Worm (Caenorhabditis elegans): Measurements from ENCODE around the gene C04F5.2.

C04F5.2 gene

DNA sequence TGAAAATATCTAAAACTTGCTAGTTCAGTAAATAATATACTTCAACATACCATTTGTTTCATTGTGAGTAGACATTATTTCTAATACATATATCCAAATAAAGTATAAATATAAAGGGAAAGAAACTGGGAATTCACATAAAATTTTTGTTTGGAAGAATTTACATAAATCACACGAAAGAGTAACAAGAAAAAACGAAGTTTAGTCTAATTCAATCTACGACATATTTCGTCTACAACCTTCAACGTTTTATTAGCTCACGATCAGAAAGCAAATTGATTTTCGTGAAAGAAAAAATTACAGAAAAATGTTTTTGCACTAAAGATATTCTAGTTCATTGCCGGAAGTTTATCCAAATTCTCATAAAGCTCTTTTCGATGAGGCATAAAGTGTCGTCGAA is at the start of gene C04F5.2:
Gene C04F5.2, minus strand, starts transcription at position 101 of the 400 bp plus-strand sequence.
- TF ChIP-seq fkh-10 (GFP tag; optimal IDR thresholded peaks at IDR 0.05), result no peak
- no peak for TF ChIP-seq rnt-1 (tag; optimal IDR thresholded peaks at IDR 0.05)
- TF ChIP-seq nhr-11 (tag; optimal IDR thresholded peaks at IDR 0.05), result no peak
- TF ChIP-seq mec-3 (tag; optimal IDR thresholded peaks at IDR 0.05; ENCODE audit: borderline replicate concordance), result no peak
- TF ChIP-seq Y22D7AL.16 (tag; optimal IDR thresholded peaks at IDR 0.05), result no peak

ce11 chrV:5146394-5146793 is 49.5 kb upstream of the C04F5.2 start, which contains the start of gene F14F9.6:
Gene F14F9.6 (minus strand): TSS chrV:5146494.
- TF ChIP-seq ets-4 (tag; optimal IDR thresholded peaks at IDR 0.05) (no peak), ceh-6 (GFP tag; optimal IDR thresholded peaks at IDR 0.05) (no peak), ceh-9 (tag; optimal IDR thresholded peaks at IDR 0.05) (no peak), odd-2 (tag; optimal IDR thresholded peaks at IDR 0.05) (no peak), ceh-31 (tag; optimal IDR thresholded peaks at IDR 0.05) (no peak), ceh-45 (GFP tag; IDR thresholded peaks at IDR 0.05) (no peak), elt-4 (tag; optimal IDR thresholded peaks at IDR 0.05) (no peak), syd-9 (tag; optimal IDR thresholded peaks at IDR 0.05) (no peak), fkh-6 (tag; optimal IDR thresholded peaks at IDR 0.05) (no peak), F13H6.1 (tag; optimal IDR thresholded peaks at IDR 0.05) (no peak), nhr-11 (tag; optimal IDR thresholded peaks at IDR 0.05) (no peak), Y22D7AL.16 (tag; optimal IDR thresholded peaks at IDR 0.05) (no peak), hlh-30 (tag; optimal IDR thresholded peaks at IDR 0.05; ENCODE audit: insufficient read depth) (no peak)

DNA sequence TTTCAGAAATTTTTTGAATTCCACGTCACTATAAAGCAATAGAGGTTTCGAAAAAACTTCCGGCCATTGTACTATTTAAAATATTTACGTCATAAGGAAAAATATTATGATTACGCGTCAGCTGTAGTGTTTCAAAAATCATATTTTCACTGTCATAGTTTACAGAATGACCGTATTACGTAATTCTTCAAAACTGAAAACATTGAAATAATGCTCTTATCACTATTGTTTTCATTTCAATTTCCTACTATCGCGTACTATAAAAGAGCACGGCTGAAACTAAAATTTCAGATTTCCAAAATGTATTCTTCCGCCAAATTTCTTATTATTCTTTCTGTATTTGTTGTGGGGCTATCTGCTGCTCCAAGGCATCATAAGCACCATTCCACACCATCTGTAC is 47.6 kb upstream of the C04F5.2 start, which contains the start of gene F14F9.2:
Gene F14F9.2, plus strand, starts transcription at position 301 of the 400 bp plus-strand sequence.
- TF ChIP-seq K09A11.1 (tag; optimal IDR thresholded peaks at IDR 0.05; ENCODE audit: insufficient read depth) (no peak), ceh-24 (tag; optimal IDR thresholded peaks at IDR 0.05) (no peak), ceh-9 (tag; optimal IDR thresholded peaks at IDR 0.05) (no peak), ceh-14 (tag; optimal IDR thresholded peaks at IDR 0.05) (no peak), gmeb-2 (tag; optimal IDR thresholded peaks at IDR 0.05) (no peak), ceh-2 (tag; optimal IDR thresholded peaks at IDR 0.05) (no peak), pha-4 (tag; optimal IDR thresholded peaks at IDR 0.05) (no peak)

DNA sequence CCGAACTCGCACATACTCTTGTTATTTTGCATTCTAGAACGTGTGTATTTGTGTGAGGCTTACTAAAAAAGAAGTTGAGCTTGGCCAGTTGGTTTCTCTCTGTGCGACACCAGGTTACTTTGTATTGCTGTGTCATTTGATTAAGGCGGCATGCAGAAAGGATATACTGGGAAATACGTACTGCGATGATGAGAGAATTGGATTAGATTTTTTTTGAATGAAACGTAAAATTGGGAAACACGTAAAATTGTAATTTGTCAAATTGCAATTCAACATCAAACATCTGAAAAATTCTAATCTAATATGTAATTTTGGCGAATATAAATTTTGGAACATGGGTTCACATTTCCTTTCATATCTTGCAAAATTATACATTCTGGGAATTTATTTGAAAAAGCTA is 46.9 kb upstream of the C04F5.2 start, which contains the start of gene srh-129:
Gene srh-129, minus strand, starts transcription at position 101 of the 400 bp plus-strand sequence.
- no peak for TF ChIP-seq pag-3 (tag; optimal IDR thresholded peaks at IDR 0.05; ENCODE audit: borderline replicate concordance)
- TF ChIP-seq tbx-7 (tag; optimal IDR thresholded peaks at IDR 0.05), result no peak
- no peak for TF ChIP-seq hlh-30 (tag; optimal IDR thresholded peaks at IDR 0.05; ENCODE audit: insufficient read depth)

- TF ChIP-seq madf-2 (tag; optimal IDR thresholded peaks at IDR 0.05), result no peak
- no peak for TF ChIP-seq sdc-2 (tag; optimal IDR thresholded peaks at IDR 0.05)
- TF ChIP-seq C08G9.2 (tag; optimal IDR thresholded peaks at IDR 0.05), result no peak
- TF ChIP-seq ref-2 (tag; optimal IDR thresholded peaks at IDR 0.05), result no peak
- TF ChIP-seq lim-6 (tag; optimal IDR thresholded peaks at IDR 0.05), result no peak
- TF ChIP-seq ama-1 (optimal IDR thresholded peaks at IDR 0.05), result no peak
Observed at ce11 chrV:5137919-5138318, 41.0 kb upstream of the C04F5.2 start, which contains the start of gene F14F9.3. Gene F14F9.3 (plus strand): TSS chrV:5138219.

DNA sequence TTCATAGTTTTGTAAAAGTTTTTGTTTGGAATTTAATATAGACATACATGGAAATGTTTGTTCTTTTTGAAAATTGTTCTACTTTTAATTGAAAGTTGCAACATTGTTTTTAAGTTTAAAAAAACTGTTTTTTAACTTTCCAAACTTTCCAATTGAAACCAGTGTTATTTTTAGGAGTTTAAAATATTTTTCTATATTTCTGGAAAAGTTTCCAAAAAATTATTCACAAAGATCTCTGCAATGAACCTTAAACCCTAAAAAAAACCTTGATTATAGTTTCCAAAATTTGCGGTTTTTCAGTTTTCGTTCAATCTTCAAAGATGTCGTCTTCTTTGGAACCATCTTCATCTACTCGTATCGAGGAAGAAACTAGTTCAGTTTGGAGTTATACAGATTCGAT is 35.5 kb upstream of the C04F5.2 start, which contains the start of gene F14F9.4:
Gene F14F9.4, plus strand, starts transcription at position 301 of the 400 bp plus-strand sequence.
- TF ChIP-seq lin-11 (tag; optimal IDR thresholded peaks at IDR 0.05), result no peak
- TF ChIP-seq ceh-14 (tag; optimal IDR thresholded peaks at IDR 0.05), result no peak
- TF ChIP-seq nfya-1 (tag; optimal IDR thresholded peaks at IDR 0.05), result no peak
- no peak for TF ChIP-seq rnt-1 (tag; optimal IDR thresholded peaks at IDR 0.05)
- no peak for TF ChIP-seq elt-4 (tag; optimal IDR thresholded peaks at IDR 0.05)
- no peak for TF ChIP-seq pat-9 (tag; optimal IDR thresholded peaks at IDR 0.05)
- no peak for TF ChIP-seq F13H6.1 (tag; optimal IDR thresholded peaks at IDR 0.05)
- TF ChIP-seq dve-1 (tag; optimal IDR thresholded peaks at IDR 0.05), result no peak
- no peak for TF ChIP-seq madf-2 (tag; optimal IDR thresholded peaks at IDR 0.05)
- no peak for TF ChIP-seq sox-4 (tag; optimal IDR thresholded peaks at IDR 0.05)
- TF ChIP-seq tbx-7 (tag; optimal IDR thresholded peaks at IDR 0.05), result no peak
- no peak for TF ChIP-seq ceh-6 (GFP tag; optimal IDR thresholded peaks at IDR 0.05)
- no peak for TF ChIP-seq pha-4 (tag; optimal IDR thresholded peaks at IDR 0.05)
- TF ChIP-seq ama-1 (optimal IDR thresholded peaks at IDR 0.05), result no peak
